Fruit fly (Drosophila melanogaster) Kc167 (cell line): Measurements from ENCODE around the gene Sbp2.

ENCODE experiments used
- Myc ChIP-seq: fragments of >200 bp; optimal IDR thresholded peaks from 2 replicates; lab custom pipeline; 2017; ENCODE audit warnings: missing external identifiers
- Sin3A ChIP-seq: fragments of >200 bp; optimal IDR thresholded peaks from 2 replicates; lab custom pipeline; 2018; ENCODE audit warnings: missing external identifiers
- h ChIP-seq: fragments of >200 bp; optimal IDR thresholded peaks from 3 replicates; lab custom pipeline; 2018; ENCODE audit warnings: missing external identifiers
- insv ChIP-seq: fragments of >200 bp; optimal IDR thresholded peaks from 3 replicates; lab custom pipeline; 2018; ENCODE audit warnings: missing external identifiers
- psq ChIP-seq: fragments of >200 bp; optimal IDR thresholded peaks from 2 replicates; lab custom pipeline; 2017; ENCODE audit warnings: missing external identifiers
- ttk ChIP-seq: sonication (Bioruptor generic); optimal IDR thresholded peaks from 2 replicates; lab custom pipeline; 2017; ENCODE audit warnings: missing external identifiers

Gene Sbp2

dm6 chr3L:8303912-8304311 lies at the start of gene Sbp2, which contains the start of gene CG7194:
TSS of gene Sbp2 (plus strand) at chr3L:8304157.
TSS of gene CG7194 (minus strand) at chr3L:8304059.
- TF ChIP-seq Myc (lab: Kevin White, UChicago) (no peak), ttk (no peak), Sin3A (no peak), h (lab: Kevin White, UChicago) (no peak), insv (no peak), psq (lab: Kevin White, UChicago) (no peak)

dm6 chr3L:8284651-8285050 lies 19.3 kb upstream of the Sbp2 start:
- no peak for TF ChIP-seq ttk
- TF ChIP-seq Sin3A, result no peak
- no peak for TF ChIP-seq insv
- TF ChIP-seq h (lab: Kevin White, UChicago), result no peak
- no peak for TF ChIP-seq Myc (lab: Kevin White, UChicago)
- no peak for TF ChIP-seq psq (lab: Kevin White, UChicago)

DNA sequence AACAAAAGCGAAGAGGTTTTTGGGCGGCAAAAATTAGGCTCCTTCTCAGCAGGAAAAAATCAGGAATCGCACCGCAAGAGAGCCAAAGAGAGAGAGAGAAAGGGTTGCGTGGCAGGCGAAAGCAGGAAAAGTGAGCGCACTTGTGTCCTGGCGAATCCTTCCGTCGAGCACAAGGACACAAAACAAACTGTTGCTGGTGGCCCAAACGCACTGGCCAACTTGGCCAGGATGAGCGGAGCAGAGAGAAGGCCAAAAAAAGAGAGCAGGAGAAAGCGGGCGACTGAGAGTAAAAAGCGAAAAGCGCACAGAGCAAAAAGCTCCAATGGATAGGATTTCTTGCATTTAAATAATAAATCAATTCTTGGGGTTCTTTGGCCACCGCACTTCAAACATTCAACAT lies 18.7 kb upstream of the Sbp2 start:
- TF ChIP-seq Sin3A (no peak), Myc (lab: Kevin White, UChicago) (no peak), ttk (no peak), psq (lab: Kevin White, UChicago) (no peak), insv (no peak), h (lab: Kevin White, UChicago) (no peak)

- TF ChIP-seq Sin3A (no peak), ttk (no peak), Myc (lab: Kevin White, UChicago) (no peak), insv (no peak), psq (lab: Kevin White, UChicago) (no peak), h (lab: Kevin White, UChicago) (no peak)
Measured at dm6 chr3L:8285773-8286172, 18.2 kb upstream of the Sbp2 start.

DNA sequence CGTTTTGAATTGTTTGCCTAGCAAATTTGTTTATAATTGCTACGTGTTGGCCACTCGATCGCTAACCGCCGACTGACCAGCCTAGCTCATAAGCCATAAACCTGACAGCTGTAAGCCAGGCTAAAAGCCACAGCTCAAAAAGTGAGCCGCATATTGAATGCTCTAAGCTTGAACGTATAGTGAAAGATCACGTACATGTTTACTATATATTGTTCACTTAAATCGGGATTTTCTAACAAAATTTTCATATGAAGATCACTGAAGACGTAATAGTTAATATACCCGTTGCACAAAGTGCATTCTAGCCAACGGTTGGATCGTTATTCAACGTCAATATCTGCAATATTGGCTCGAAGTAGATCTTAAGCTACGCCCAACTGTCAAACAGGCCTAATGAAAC lies 17.6 kb upstream of the Sbp2 start:
- TF ChIP-seq insv (no peak), psq (lab: Kevin White, UChicago) (no peak), Myc (lab: Kevin White, UChicago) (no peak), ttk (no peak), h (lab: Kevin White, UChicago) (no peak), Sin3A (no peak)

DNA sequence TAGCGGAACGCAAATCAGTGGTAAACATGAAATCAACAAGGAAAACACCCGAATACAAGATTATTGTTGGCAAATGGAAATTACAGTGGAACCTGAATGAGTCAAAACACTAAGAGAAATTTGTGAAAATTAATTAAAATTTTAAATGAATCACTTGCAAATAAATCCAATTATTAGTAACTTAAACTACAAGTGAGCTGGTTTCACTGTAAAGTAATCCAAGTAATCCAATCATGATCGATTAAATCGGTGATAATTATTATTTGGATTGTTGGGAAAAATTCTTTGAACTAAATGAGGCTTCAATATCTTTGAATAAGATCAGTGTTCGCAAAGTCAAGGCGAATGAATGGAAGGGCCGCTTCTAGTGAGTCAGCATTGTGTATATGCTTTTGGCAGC lies 15.6 kb upstream of the Sbp2 start:
- no peak for TF ChIP-seq Sin3A
- TF ChIP-seq insv, result no peak
- TF ChIP-seq Myc (lab: Kevin White, UChicago), result no peak
- no peak for TF ChIP-seq psq (lab: Kevin White, UChicago)
- no peak for TF ChIP-seq h (lab: Kevin White, UChicago)

dm6 chr3L:8289336-8290258 lies 14.4 kb upstream of the Sbp2 start, which contains the start of gene cert:
TSS of gene cert (minus strand) at chr3L:8289870.
- TF ChIP-seq ttk (no peak), insv (no peak), h (lab: Kevin White, UChicago) (no peak), Sin3A (no peak), Myc (lab: Kevin White, UChicago) (no peak), psq (lab: Kevin White, UChicago) (no peak)

DNA sequence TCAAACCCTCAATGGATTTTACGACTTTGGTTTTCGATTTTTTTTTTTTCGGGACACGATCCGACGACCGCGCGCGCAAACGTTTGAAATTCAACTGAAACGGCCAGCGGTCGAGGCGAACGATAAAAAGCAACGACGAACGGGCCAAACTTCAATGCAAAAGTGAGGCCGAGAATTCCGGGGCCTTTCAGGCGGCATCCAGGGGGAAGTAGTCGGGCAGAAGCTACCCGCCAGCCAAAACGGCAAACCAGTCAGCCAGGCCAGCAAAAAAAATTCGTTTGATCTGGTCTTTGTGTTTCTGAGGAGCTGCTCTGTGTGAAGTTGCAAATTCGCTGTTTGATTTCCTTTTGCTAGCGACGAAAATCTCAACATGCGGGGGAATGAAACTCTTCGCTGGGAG lies 8.7 kb upstream of the Sbp2 start, which contains the start of gene CG7201:
Gene CG7201, minus strand, starts transcription at position 101 of the 400 bp plus-strand sequence.
- TF ChIP-seq psq (lab: Kevin White, UChicago), result no peak
- TF ChIP-seq h (lab: Kevin White, UChicago), result no peak
- no peak for TF ChIP-seq Sin3A
- no peak for TF ChIP-seq Myc (lab: Kevin White, UChicago)
- no peak for TF ChIP-seq ttk
- TF ChIP-seq insv, result no peak

DNA sequence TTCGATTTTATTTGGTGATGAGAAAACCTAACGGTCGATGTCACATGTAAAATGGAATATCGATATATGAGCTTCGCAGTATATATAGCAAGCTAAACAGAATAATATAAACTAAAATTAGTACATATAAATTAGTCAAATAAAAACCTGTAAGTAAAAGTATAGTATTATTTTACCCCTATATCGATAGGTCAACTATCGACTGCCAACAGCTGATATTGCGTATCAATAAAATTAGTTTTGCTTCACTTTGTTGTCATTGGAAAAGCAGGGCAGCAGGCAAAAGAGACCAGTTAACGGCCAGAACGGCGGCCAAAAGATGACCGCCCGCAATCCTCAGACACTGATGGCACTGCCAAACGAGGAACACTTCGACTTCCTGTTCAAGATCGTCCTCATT lies 7.0 kb upstream of the Sbp2 start, which contains the start of gene Rab19:
Gene Rab19, plus strand, starts transcription at position 78 of the 400 bp plus-strand sequence.
- TF ChIP-seq h (lab: Kevin White, UChicago) (no peak), Sin3A (no peak), ttk (no peak), Myc (lab: Kevin White, UChicago) (no peak), psq (lab: Kevin White, UChicago) (no peak), insv (no peak)

- TF ChIP-seq Sin3A, result no peak
- no peak for TF ChIP-seq h (lab: Kevin White, UChicago)
- TF ChIP-seq ttk, result no peak
- no peak for TF ChIP-seq Myc (lab: Kevin White, UChicago)
- no peak for TF ChIP-seq psq (lab: Kevin White, UChicago)
- TF ChIP-seq insv, result no peak
Measured at dm6 chr3L:8297488-8297887, 6.5 kb upstream of the Sbp2 start.

DNA sequence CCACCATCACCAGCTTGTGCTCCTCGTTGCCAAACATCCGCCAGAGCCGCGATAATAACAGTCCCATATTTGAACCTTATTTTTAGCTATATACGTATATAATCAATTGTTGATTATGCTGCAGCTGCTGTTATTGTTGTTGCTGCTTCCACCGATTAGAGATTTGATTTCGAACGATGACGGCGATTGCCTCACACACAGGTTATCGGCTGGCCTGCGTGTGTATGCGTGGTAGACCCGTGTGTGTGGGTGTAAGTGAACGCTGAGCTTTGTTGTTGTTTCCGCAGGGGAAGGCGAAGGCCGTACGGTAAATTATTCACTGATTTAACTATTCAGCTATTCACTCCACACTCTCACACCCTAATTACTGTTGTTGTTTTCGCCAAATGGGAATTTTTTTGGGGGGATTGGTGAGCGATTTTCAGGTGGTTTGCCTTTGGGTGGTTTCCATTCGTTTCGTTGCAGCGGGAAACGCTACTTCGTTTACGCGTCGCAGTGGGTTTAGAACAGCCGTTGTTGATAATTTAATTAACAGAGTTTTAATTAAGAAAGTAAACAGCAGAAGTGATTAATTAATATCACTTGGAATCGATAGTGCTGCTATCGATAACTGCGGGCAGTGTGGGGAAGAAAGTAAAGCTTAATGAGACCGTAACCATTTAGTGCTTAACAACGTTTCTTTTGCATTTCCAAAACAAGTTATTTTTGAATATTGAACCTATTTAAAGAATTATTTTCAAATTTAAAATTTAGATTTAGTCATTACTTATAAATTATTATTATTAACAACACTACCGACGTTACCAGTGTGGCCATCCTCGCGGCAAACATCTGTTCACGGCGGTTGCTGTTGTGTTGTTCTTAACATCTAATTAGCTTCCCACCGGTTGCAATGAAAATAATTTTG lies 4.5 kb upstream of the Sbp2 start, which contains the start of the genes Arl5 and CG13671:
Gene Arl5, minus strand, starts transcription at position 616 of the 907 bp plus-strand sequence.
Gene CG13671, plus strand, starts transcription at position 841 of the 907 bp plus-strand sequence.
- no peak for TF ChIP-seq h (lab: Kevin White, UChicago)
- TF ChIP-seq Sin3A, result no peak
- no peak for TF ChIP-seq insv
- no peak for TF ChIP-seq ttk
- no peak for TF ChIP-seq Myc (lab: Kevin White, UChicago)
- no peak for TF ChIP-seq psq (lab: Kevin White, UChicago)

- no peak for TF ChIP-seq insv
- TF ChIP-seq psq (lab: Kevin White, UChicago), result no peak
- no peak for TF ChIP-seq Sin3A
- no peak for TF ChIP-seq ttk
- no peak for TF ChIP-seq Myc (lab: Kevin White, UChicago)
- TF ChIP-seq h (lab: Kevin White, UChicago), result no peak
Measured at dm6 chr3L:8306880-8307279, 2.9 kb downstream of the Sbp2 start, which contains the start of gene Gr66a. TSS of gene Gr66a (minus strand) at chr3L:8306980.
